Worm (Caenorhabditis elegans): ENCODE data around the gene H39E23.2.

ce11 chrV:14123176-14123575 is 13.0 kb downstream of the H39E23.2 start:
- TF ChIP-seq him-1 (tag; optimal IDR thresholded peaks at IDR 0.05), result no peak
- no peak for TF ChIP-seq W03F9.2 (tag; optimal IDR thresholded peaks at IDR 0.05)
- no peak for TF ChIP-seq dao-5 (tag; optimal IDR thresholded peaks at IDR 0.05)
